Fruit fly (Drosophila melanogaster) whole organism, embryonic: ENCODE results near the gene numb.

Experiments
- Adf1 ChIP-seq: fragments of 200-800 bp; sonication (Bioruptor generic); IDR thresholded peaks from 2 replicates; pipeline ENCODE4 v1.3.6; 2022; ENCODE audit warnings: missing biosample characterization, missing genetic modification characterization
- B-H1 ChIP-seq: fragments of 200-800 bp; sonication (Bioruptor generic); IDR thresholded peaks from 3 replicates; pipeline ENCODE4 v1.3.6; 2022; ENCODE audit warnings: missing biosample characterization, missing genetic modification characterization
- Bgb ChIP-seq: fragments of 200-800 bp; sonication (Bioruptor generic); IDR thresholded peaks from 2 replicates; pipeline ENCODE4 v1.3.6; 2022; ENCODE audit warnings: missing biosample characterization, missing genetic modification characterization; ENCODE audit not compliant: partially characterized antibody
- CG10147 ChIP-seq: fragments of 200-800 bp; sonication (Bioruptor generic); optimal IDR thresholded peaks from 2 replicates; lab custom pipeline; 2019; ENCODE audit warnings: missing biosample characterization, mild to moderate bottlenecking, missing genetic modification characterization, moderate library complexity
- CG10321 ChIP-seq: fragments of 200-800 bp; sonication (Bioruptor generic); IDR thresholded peaks from 2 replicates; pipeline ENCODE4 v1.3.6; 2022; ENCODE audit warnings: missing biosample characterization, missing genetic modification characterization
- CG12236 ChIP-seq: fragments of 200-800 bp; sonication (Bioruptor generic); optimal IDR thresholded peaks from 2 replicates; lab custom pipeline; 2016; ENCODE audit warnings: missing biosample characterization, missing genetic modification characterization
- CG12659 ChIP-seq: fragments of 200-800 bp; sonication (Bioruptor generic); optimal IDR thresholded peaks from 3 replicates; lab custom pipeline; 2017; ENCODE audit warnings: mild to moderate bottlenecking, missing biosample characterization, missing genetic modification reagents, missing genetic modification characterization
- CG14050 ChIP-seq: fragments of 200-800 bp; sonication (Bioruptor generic); IDR thresholded peaks from 3 replicates; pipeline ENCODE4 v1.3.6; 2022; ENCODE audit warnings: missing biosample characterization, missing genetic modification characterization
- CG15514 ChIP-seq: fragments of 200-800 bp; sonication (Bioruptor generic); optimal IDR thresholded peaks from 3 replicates; lab custom pipeline; 2017; ENCODE audit warnings: missing biosample characterization, missing genetic modification characterization, mild to moderate bottlenecking, moderate library complexity, missing genetic modification reagents
- CG1603 ChIP-seq: fragments of 200-800 bp; sonication (Bioruptor generic); optimal IDR thresholded peaks from 2 replicates; lab custom pipeline; 2019; ENCODE audit warnings: missing biosample characterization, mild to moderate bottlenecking, missing genetic modification characterization, moderate library complexity
- CG16815 ChIP-seq: fragments of 200-800 bp; sonication (Bioruptor generic); optimal IDR thresholded peaks from 3 replicates; lab custom pipeline; 2017; ENCODE audit warnings: missing biosample characterization, mild to moderate bottlenecking, missing genetic modification characterization
- CG17359 ChIP-seq: fragments of 200-800 bp; sonication (Bioruptor generic); optimal IDR thresholded peaks from 3 replicates; lab custom pipeline; 2018; ENCODE audit warnings: missing biosample characterization, mild to moderate bottlenecking, missing genetic modification characterization, moderate library complexity
- CG2202 ChIP-seq: fragments of 200-800 bp; sonication (Bioruptor generic); optimal IDR thresholded peaks from 2 replicates; lab custom pipeline; 2018; ENCODE audit warnings: missing biosample characterization, mild to moderate bottlenecking, missing genetic modification characterization
- CG2712 ChIP-seq: fragments of 200-800 bp; optimal IDR thresholded peaks from 3 replicates; lab custom pipeline; 2019; ENCODE audit warnings: missing biosample characterization, mild to moderate bottlenecking, missing genetic modification characterization, moderate library complexity
- CG3065 ChIP-seq: fragments of 200-800 bp; sonication (Bioruptor generic); optimal IDR thresholded peaks from 2 replicates; lab custom pipeline; 2016; ENCODE audit warnings: missing biosample characterization, missing genetic modification characterization
- CG31388 ChIP-seq: fragments of 200-800 bp; sonication (Bioruptor generic); optimal IDR thresholded peaks from 2 replicates; lab custom pipeline; 2016; ENCODE audit warnings: missing biosample characterization, missing genetic modification characterization
- CG3847 ChIP-seq: fragments of 200-800 bp; sonication (Bioruptor generic); IDR thresholded peaks from 2 replicates; pipeline ENCODE4 v1.3.6; 2022; ENCODE audit warnings: missing biosample characterization, missing genetic modification characterization
- CG4282 ChIP-seq: fragments of 200-800 bp; sonication (Bioruptor generic); optimal IDR thresholded peaks from 2 replicates; lab custom pipeline; 2016; ENCODE audit warnings: missing biosample characterization, missing genetic modification characterization
- CG43689 ChIP-seq: fragments of 200-800 bp; sonication (Bioruptor generic); IDR thresholded peaks from 2 replicates; pipeline ENCODE4 v1.3.6; 2022; ENCODE audit warnings: missing biosample characterization, missing genetic modification characterization
- CG9797 ChIP-seq: fragments of 200-800 bp; sonication (Bioruptor generic); optimal IDR thresholded peaks from 3 replicates; lab custom pipeline; 2018; ENCODE audit warnings: missing biosample characterization, mild to moderate bottlenecking, missing genetic modification characterization
- CrebB ChIP-seq: fragments of 200-800 bp; sonication (Bioruptor generic); optimal IDR thresholded peaks from 3 replicates; lab custom pipeline; 2018; ENCODE audit warnings: missing biosample characterization, mild to moderate bottlenecking, missing genetic modification characterization
- Hmx ChIP-seq: fragments of 200-800 bp; sonication (Bioruptor generic); optimal IDR thresholded peaks from 2 replicates; lab custom pipeline; 2016; ENCODE audit warnings: missing biosample characterization, missing genetic modification characterization
- Lim3 ChIP-seq: fragments of 200-800 bp; sonication (Bioruptor generic); IDR thresholded peaks from 2 replicates; pipeline ENCODE4 v1.3.6; 2022; ENCODE audit warnings: missing biosample characterization, missing genetic modification characterization
- Mad ChIP-seq: fragments of 200-800 bp; sonication (Bioruptor generic); optimal IDR thresholded peaks from 2 replicates; lab custom pipeline; 2016; ENCODE audit warnings: missing biosample characterization, missing genetic modification characterization
- NFAT ChIP-seq: fragments of 200-800 bp; sonication (Bioruptor generic); IDR thresholded peaks from 2 replicates; pipeline ENCODE4 v1.3.6; 2022; ENCODE audit warnings: missing biosample characterization, missing genetic modification characterization
- Oaz ChIP-seq: fragments of 200-800 bp; sonication (Bioruptor generic); IDR thresholded peaks from 2 replicates; pipeline ENCODE4 v1.3.6; 2022; ENCODE audit warnings: missing biosample characterization, missing genetic modification characterization
- Pdp1 ChIP-seq, 2 experiments: fragments of 200-800 bp; sonication (Bioruptor generic); optimal IDR thresholded peaks; 3 replicates each; lab custom pipeline; 2016; ENCODE audit warnings: missing biosample characterization in 2 of 2, missing genetic modification characterization in 2 of 2, mild to moderate bottlenecking in 1 of 2, moderate library complexity in 1 of 2
- bbx ChIP-seq: fragments of 200-800 bp; sonication (Bioruptor generic); IDR thresholded peaks from 2 replicates; pipeline ENCODE4 v1.3.6; 2022; ENCODE audit warnings: missing biosample characterization, missing genetic modification characterization; ENCODE audit not compliant: partially characterized antibody
- chm ChIP-seq: fragments of 200-800 bp; sonication (Bioruptor generic); IDR thresholded peaks from 2 replicates; pipeline ENCODE4 v1.3.6; 2022; ENCODE audit warnings: missing biosample characterization, missing genetic modification characterization
- chn ChIP-seq: fragments of 200-800 bp; sonication (Bioruptor generic); optimal IDR thresholded peaks from 2 replicates; lab custom pipeline; 2016; ENCODE audit warnings: missing biosample characterization, missing genetic modification characterization
- dan ChIP-seq: fragments of 200-800 bp; sonication (Bioruptor generic); IDR thresholded peaks from 2 replicates; pipeline ENCODE4 v1.3.6; 2022; ENCODE audit warnings: missing biosample characterization, missing genetic modification characterization
- fd3F ChIP-seq: fragments of 200-800 bp; sonication (Bioruptor generic); optimal IDR thresholded peaks from 2 replicates; lab custom pipeline; 2018; ENCODE audit warnings: missing biosample characterization, mild to moderate bottlenecking, missing genetic modification characterization, moderate library complexity
- gt ChIP-seq: fragments of 200-800 bp; sonication (Bioruptor generic); IDR thresholded peaks from 2 replicates; pipeline ENCODE4 v1.3.6; 2022; ENCODE audit warnings: missing biosample characterization, missing genetic modification characterization
- ham ChIP-seq: fragments of 200-800 bp; sonication (Bioruptor generic); IDR thresholded peaks from 2 replicates; pipeline ENCODE4 v1.3.6; 2022; ENCODE audit warnings: missing biosample characterization, missing genetic modification characterization
- hkb ChIP-seq, 2 experiments: fragments of 200-800 bp in 1 of 2; fragments of >200 bp in 1 of 2; sonication (Bioruptor generic) in 1 of 2; IDR thresholded peaks in 1 of 2; optimal IDR thresholded peaks in 1 of 2; 2 replicates each; pipeline versions ENCODE4 v1.3.6 to Lab custom; 2017 to 2022; ENCODE audit warnings: missing biosample characterization in 1 of 2, missing genetic modification characterization in 1 of 2
- nom ChIP-seq: fragments of 200-800 bp; sonication (Bioruptor generic); optimal IDR thresholded peaks from 2 replicates; lab custom pipeline; 2017; ENCODE audit warnings: missing biosample characterization, missing genetic modification characterization, mild to moderate bottlenecking, moderate library complexity, missing genetic modification reagents
- pfk ChIP-seq: fragments of 200-800 bp; sonication (Bioruptor generic); optimal IDR thresholded peaks from 2 replicates; lab custom pipeline; 2018; ENCODE audit warnings: missing biosample characterization, mild to moderate bottlenecking, missing genetic modification characterization, moderate library complexity
- phol ChIP-seq: fragments of 200-800 bp; sonication (Bioruptor generic); optimal IDR thresholded peaks from 3 replicates; lab custom pipeline; 2018; ENCODE audit warnings: missing biosample characterization, mild to moderate bottlenecking, missing genetic modification characterization, moderate library complexity
- ro ChIP-seq: fragments of 200-800 bp; sonication (Bioruptor generic); IDR thresholded peaks from 2 replicates; pipeline ENCODE4 v1.3.6; 2022; ENCODE audit warnings: missing biosample characterization, missing genetic modification characterization
- sens-2 ChIP-seq: fragments of 200-800 bp; sonication (Bioruptor generic); IDR thresholded peaks from 2 replicates; pipeline ENCODE4 v1.3.6; 2022; ENCODE audit warnings: missing biosample characterization, missing genetic modification characterization
- sisA ChIP-seq: fragments of 200-800 bp; sonication (Bioruptor generic); IDR thresholded peaks from 2 replicates; pipeline ENCODE4 v1.3.6; 2022; ENCODE audit warnings: missing biosample characterization, missing genetic modification characterization
- trem ChIP-seq: fragments of 200-800 bp; optimal IDR thresholded peaks from 3 replicates; lab custom pipeline; 2019; ENCODE audit warnings: missing biosample characterization, mild to moderate bottlenecking, missing genetic modification characterization, moderate library complexity
- tx ChIP-seq: fragments of 200-800 bp; sonication (Bioruptor generic); optimal IDR thresholded peaks from 2 replicates; lab custom pipeline; 2016; ENCODE audit warnings: missing biosample characterization, missing genetic modification characterization
- unpg ChIP-seq: fragments of 200-800 bp; sonication (Bioruptor generic); optimal IDR thresholded peaks from 3 replicates; lab custom pipeline; 2018; ENCODE audit warnings: missing biosample characterization, mild to moderate bottlenecking, missing genetic modification characterization, moderate library complexity
- vnd ChIP-seq: fragments of 200-800 bp; sonication (Bioruptor generic); IDR thresholded peaks from 3 replicates; pipeline ENCODE4 v1.3.6; 2022; ENCODE audit warnings: missing biosample characterization, missing genetic modification characterization; ENCODE audit not compliant: partially characterized antibody
- wdn ChIP-seq: fragments of 200-800 bp; sonication (Bioruptor generic); IDR thresholded peaks from 2 replicates; pipeline ENCODE4 v1.3.6; 2022; ENCODE audit warnings: missing biosample characterization, missing genetic modification characterization
- z ChIP-seq: fragments of 200-800 bp; sonication (Bioruptor generic); IDR thresholded peaks from 3 replicates; pipeline ENCODE4 v1.3.6; 2022; ENCODE audit warnings: missing biosample characterization, missing genetic modification characterization
- zf30C ChIP-seq: fragments of 200-800 bp; sonication (Bioruptor generic); optimal IDR thresholded peaks from 3 replicates; lab custom pipeline; 2018; ENCODE audit warnings: missing biosample characterization, mild to moderate bottlenecking, missing genetic modification characterization
- zfh1 ChIP-seq: fragments of 200-800 bp; sonication (Bioruptor generic); IDR thresholded peaks from 3 replicates; pipeline ENCODE4 v1.3.6; 2022; ENCODE audit warnings: missing biosample characterization, missing genetic modification characterization

numb gene

DNA sequence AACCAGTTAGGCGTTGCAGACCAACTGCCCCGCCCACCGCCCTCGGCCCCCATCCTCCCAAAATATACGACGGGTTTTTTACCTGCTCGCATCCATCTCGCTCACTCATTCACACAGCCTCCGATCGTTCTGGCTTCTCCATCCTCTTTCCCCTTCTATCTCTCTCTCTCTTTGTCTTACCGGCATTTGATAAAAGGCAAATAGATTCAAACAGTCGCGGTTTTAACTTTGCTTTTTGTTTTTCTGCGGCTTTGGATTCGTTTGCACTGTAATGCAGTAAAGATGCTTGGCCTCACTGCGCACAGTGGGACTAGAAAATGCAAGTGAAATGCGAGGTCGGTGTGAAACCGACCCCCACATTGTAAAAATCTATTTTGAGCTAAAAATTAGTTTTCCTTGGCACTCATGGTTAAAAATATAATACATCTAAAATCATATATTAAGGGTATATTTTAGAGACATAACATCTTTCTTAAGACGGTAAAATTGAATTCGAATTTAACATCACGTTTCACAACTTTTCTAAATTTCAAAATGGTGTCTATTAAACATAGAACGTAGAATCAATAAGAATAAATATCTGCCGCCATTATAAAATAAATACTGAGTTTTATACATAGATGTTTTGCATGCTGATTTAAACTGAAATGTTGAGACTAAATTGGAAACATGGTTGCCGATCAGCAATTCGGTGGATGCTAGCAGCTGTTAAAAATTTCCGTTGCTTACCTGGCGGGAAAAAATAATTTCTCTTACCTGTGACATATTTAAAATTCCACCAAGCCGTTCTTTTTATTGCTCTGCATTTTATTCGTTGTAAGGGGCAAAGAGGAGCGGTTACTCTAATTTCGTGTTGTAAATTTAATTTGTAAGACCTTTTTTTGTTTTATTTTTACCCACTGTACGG, 59.4 kb downstream of the numb start (continued):
- peak; percentile 51; the same call in 1 of the 2 replicates for TF ChIP-seq chm
- TF ChIP-seq bbx (GFP tag; lab: Robert Waterston, UW) = no peak
- TF ChIP-seq unpg (GFP tag; lab: Kevin White, UChicago) = no peak
- no peak for TF ChIP-seq Bgb (GFP tag; lab: Robert Waterston, UW)
- no peak for TF ChIP-seq CG43689
- no peak for TF ChIP-seq Mad (GFP tag; lab: Kevin White, UChicago)
- TF ChIP-seq CG31388 (GFP tag; lab: Kevin White, UChicago) = no peak
- peak; percentile 19 for TF ChIP-seq CG2712
- no peak for TF ChIP-seq hkb (optimal IDR thresholded peaks at IDR 0.05; lab: Kevin White, UChicago)
- TF ChIP-seq hkb (GFP tag; IDR thresholded peaks at IDR 0.05; lab: Robert Waterston, UW) = no peak
- TF ChIP-seq wdn (GFP tag; lab: Robert Waterston, UW) = no peak
- no peak for TF ChIP-seq CrebB (tag; lab: Kevin White, UChicago)
- TF ChIP-seq Adf1 (GFP tag; lab: Robert Waterston, UW) = no peak
- TF ChIP-seq chn (GFP tag; lab: Kevin White, UChicago) = peak; percentile 12
- no peak for TF ChIP-seq CG12236 (GFP tag; lab: Kevin White, UChicago)
- no peak for TF ChIP-seq CG10147 (GFP tag; lab: Kevin White, UChicago)
- no peak for TF ChIP-seq Oaz (GFP tag; lab: Robert Waterston, UW)
- no peak for TF ChIP-seq pfk (GFP tag; lab: Kevin White, UChicago)
- peak; percentile 12 for TF ChIP-seq CG12659 (GFP tag; lab: Kevin White, UChicago)
- no peak for TF ChIP-seq Hmx
- TF ChIP-seq CG4282 (GFP tag; lab: Kevin White, UChicago) = peak; percentile 27
- no peak for TF ChIP-seq gt (GFP tag; lab: Robert Waterston, UW)
- no peak for TF ChIP-seq NFAT (GFP tag; lab: Robert Waterston, UW)
- no peak for TF ChIP-seq CG17359 (tag; lab: Kevin White, UChicago)
- no peak for TF ChIP-seq CG9797 (GFP tag; lab: Kevin White, UChicago)
- no peak for TF ChIP-seq CG14050 (GFP tag; lab: Robert Waterston, UW)
- peak; percentile 20 for TF ChIP-seq CG1603 (tag; lab: Kevin White, UChicago)
- no peak for TF ChIP-seq sens-2 (GFP tag; lab: Robert Waterston, UW)
- TF ChIP-seq CG10321 (GFP tag; lab: Robert Waterston, UW) = 0 out of 2 replicates have a peak, but pooled peaks have one; percentile 16
- TF ChIP-seq zfh1 (GFP tag; lab: Robert Waterston, UW) = no peak
- TF ChIP-seq nom (GFP tag; lab: Kevin White, UChicago) = peak; percentile 20
- peak; percentile 25; the same call in 1 of the 2 replicates for TF ChIP-seq sisA (GFP tag; lab: Robert Waterston, UW)
- TF ChIP-seq ro (GFP tag; lab: Robert Waterston, UW) = no peak
- TF ChIP-seq Lim3 (GFP tag; lab: Robert Waterston, UW) = no peak
- TF ChIP-seq fd3F = no peak
- no peak for TF ChIP-seq ham (GFP tag; lab: Robert Waterston, UW)
- TF ChIP-seq Pdp1 (GFP tag; optimal IDR thresholded peaks at IDR 0.05; lab: Kevin White, UChicago) = no peak
- TF ChIP-seq CG15514 (GFP tag; lab: Kevin White, UChicago) = no peak
- no peak for TF ChIP-seq vnd (GFP tag; lab: Robert Waterston, UW)
- TF ChIP-seq phol (tag; lab: Kevin White, UChicago) = peak; percentile 25
- no peak for TF ChIP-seq CG16815
- TF ChIP-seq B-H1 (GFP tag; lab: Robert Waterston, UW) = no peak; the same call in 2 of the 3 replicates
- peak; percentile 46 for TF ChIP-seq CG3065 (GFP tag; lab: Kevin White, UChicago)
- no peak for TF ChIP-seq zf30C
- no peak for TF ChIP-seq tx (GFP tag; lab: Kevin White, UChicago)
- TF ChIP-seq z (GFP tag; lab: Robert Waterston, UW) = no peak
- no peak for TF ChIP-seq dan (GFP tag; lab: Robert Waterston, UW)
- no peak for TF ChIP-seq CG2202 (tag; lab: Kevin White, UChicago)
- no peak for TF ChIP-seq CG3847 (GFP tag; lab: Robert Waterston, UW)
- no peak for TF ChIP-seq trem (tag; lab: Kevin White, UChicago)
